Worm (Caenorhabditis elegans) whole organism, young adult: ENCODE data around the gene aptf-4.

ENCODE experiments used
- B0336.3 ChIP-seq: fragments of 200-800 bp; sonication (Bioruptor generic); IDR thresholded peaks from 2 replicates; pipeline ENCODE4 v1.3.6; 2022; ENCODE audit warnings: missing genetic modification characterization, missing compliant biosample characterization
- F33H1.4 ChIP-seq: fragments of 200-800 bp; sonication (Bioruptor generic); IDR thresholded peaks from 2 replicates; pipeline ENCODE4 v1.3.6; 2022; ENCODE audit warnings: missing genetic modification reagents, missing genetic modification characterization, missing compliant biosample characterization
- K12H6.12 ChIP-seq: fragments of 200-800 bp; sonication (Bioruptor generic); optimal IDR thresholded peaks from 2 replicates; lab custom pipeline; 2018; ENCODE audit warnings: mild to moderate bottlenecking, missing genetic modification characterization, missing compliant biosample characterization
- Y53F4B.3 ChIP-seq: fragments of 200-800 bp; sonication (Bioruptor generic); IDR thresholded peaks from 2 replicates; pipeline ENCODE4 v1.3.6; 2022; ENCODE audit warnings: missing genetic modification reagents, missing genetic modification characterization, missing compliant biosample characterization
- Y53G8AR.9 ChIP-seq: fragments of 200-800 bp; sonication (Bioruptor generic); conservative IDR thresholded peaks from 2 replicates; pipeline ENCODE4 v1.3.6; 2022; ENCODE audit warnings: missing genetic modification reagents, missing genetic modification characterization, missing compliant biosample characterization
- attf-5 ChIP-seq: fragments of 200-800 bp; sonication (Bioruptor generic); optimal IDR thresholded peaks from 2 replicates; lab custom pipeline; 2018; ENCODE audit warnings: mild to moderate bottlenecking, missing genetic modification characterization, missing compliant biosample characterization
- bed-2 ChIP-seq: fragments of 200-800 bp; sonication (Bioruptor generic); IDR thresholded peaks from 2 replicates; pipeline ENCODE4 v1.3.6; 2022; ENCODE audit warnings: missing genetic modification reagents, missing genetic modification characterization, missing compliant biosample characterization
- ccch-3 ChIP-seq: fragments of 200-800 bp; sonication (Bioruptor generic); optimal IDR thresholded peaks from 2 replicates; lab custom pipeline; 2018; ENCODE audit warnings: mild to moderate bottlenecking, missing genetic modification characterization, missing compliant biosample characterization
- cebp-1 ChIP-seq, 2 experiments: fragments of 200-800 bp in 1 of 2; sonication (Bioruptor generic) in 1 of 2; sonication (generic microtip) in 1 of 2; IDR thresholded peaks in 1 of 2; optimal IDR thresholded peaks in 1 of 2; 2 replicates each; pipeline versions ENCODE4 v1.3.6 to Lab custom; 2017 to 2022; ENCODE audit warnings: missing compliant biosample characterization in 2 of 2, missing genetic modification characterization in 2 of 2, mild to moderate bottlenecking in 1 of 2, missing genetic modification reagents in 1 of 2, moderate library complexity in 1 of 2
- dox-1 ChIP-seq: fragments of 200-800 bp; sonication (Bioruptor generic); IDR thresholded peaks from 2 replicates; pipeline ENCODE4 v1.3.6; 2022; ENCODE audit warnings: missing genetic modification reagents, missing genetic modification characterization, missing compliant biosample characterization
- dpff-1 ChIP-seq: sonication (generic microtip); optimal IDR thresholded peaks from 2 replicates; lab custom pipeline; 2017; ENCODE audit warnings: mild to moderate bottlenecking, missing genetic modification characterization, missing compliant biosample characterization
- efl-1 ChIP-seq: fragments of 150-350 bp; optimal IDR thresholded peaks from 2 replicates; lab custom pipeline; 2014; ENCODE audit warnings: missing biosample characterization, missing genetic modification reagents, missing genetic modification characterization
- egrh-3 ChIP-seq: fragments of 200-800 bp; sonication (Bioruptor generic); IDR thresholded peaks from 2 replicates; pipeline ENCODE4 v1.3.6; 2022; ENCODE audit warnings: missing genetic modification reagents, missing genetic modification characterization, missing compliant biosample characterization
- ekl-4 ChIP-seq: fragments of 200-800 bp; sonication (Bioruptor generic); IDR thresholded peaks from 2 replicates; pipeline ENCODE4 v1.3.6; 2022; ENCODE audit warnings: missing genetic modification reagents, missing genetic modification characterization, missing compliant biosample characterization
- gei-17 ChIP-seq: fragments of 200-800 bp; sonication (Bioruptor generic); optimal IDR thresholded peaks from 2 replicates; lab custom pipeline; 2018; ENCODE audit warnings: mild to moderate bottlenecking, missing genetic modification characterization, missing compliant biosample characterization
- him-1 ChIP-seq: sonication (generic microtip); optimal IDR thresholded peaks from 2 replicates; lab custom pipeline; 2016; ENCODE audit warnings: missing genotype, missing genetic modification reagents, missing genetic modification characterization, missing compliant biosample characterization
- hmg-1.2 ChIP-seq: fragments of 200-800 bp; sonication (Bioruptor generic); IDR thresholded peaks from 2 replicates; pipeline ENCODE4 v1.3.6; 2022; ENCODE audit warnings: missing genetic modification reagents, missing genetic modification characterization, missing compliant biosample characterization
- hmg-20 ChIP-seq: fragments of 200-800 bp; sonication (Bioruptor generic); IDR thresholded peaks from 2 replicates; pipeline ENCODE4 v1.3.6; 2022; ENCODE audit warnings: missing genetic modification reagents, missing genetic modification characterization, missing compliant biosample characterization
- lin-35 ChIP-seq, 3 experiments: fragments of 150-350 bp in 2 of 3; sonication (generic microtip) in 1 of 3; optimal IDR thresholded peaks; 2 replicates each; lab custom pipeline; 2014 to 2018; ENCODE audit warnings: missing biosample characterization in 3 of 3, missing genetic modification characterization in 3 of 3, missing genetic modification reagents in 3 of 3
- lin-54 ChIP-seq: fragments of 200-800 bp; sonication (Bioruptor generic); optimal IDR thresholded peaks from 2 replicates; lab custom pipeline; 2018; ENCODE audit warnings: mild to moderate bottlenecking, missing genetic modification characterization, missing compliant biosample characterization
- lir-1 ChIP-seq: fragments of 200-800 bp; sonication (Bioruptor generic); conservative IDR thresholded peaks from 2 replicates; pipeline ENCODE4 v1.3.6; 2022; ENCODE audit warnings: missing genetic modification reagents, missing genetic modification characterization, missing compliant biosample characterization
- madf-3 ChIP-seq: fragments of 200-800 bp; sonication (Bioruptor generic); IDR thresholded peaks from 2 replicates; pipeline ENCODE4 v1.3.6; 2022; ENCODE audit warnings: missing genetic modification reagents, missing genetic modification characterization, missing compliant biosample characterization
- madf-6 ChIP-seq: fragments of 200-800 bp; sonication (Bioruptor generic); IDR thresholded peaks from 2 replicates; pipeline ENCODE4 v1.3.6; 2022; ENCODE audit warnings: missing genetic modification reagents, missing genetic modification characterization, missing compliant biosample characterization
- nfya-2 ChIP-seq: fragments of 200-800 bp; sonication (Bioruptor generic); IDR thresholded peaks from 2 replicates; pipeline ENCODE4 v1.3.6; 2022; ENCODE audit warnings: missing genetic modification reagents, missing genetic modification characterization, missing compliant biosample characterization
- pbrm-1 ChIP-seq: fragments of 200-800 bp; sonication (Bioruptor generic); IDR thresholded peaks from 2 replicates; pipeline ENCODE4 v1.3.6; 2022; ENCODE audit warnings: missing genetic modification reagents, missing genetic modification characterization, missing compliant biosample characterization
- pha-4 ChIP-seq: fragments of 150-350 bp; sonication (generic microtip); optimal IDR thresholded peaks from 2 replicates; lab custom pipeline; 2014; ENCODE audit warnings: missing biosample characterization, missing genetic modification reagents, missing genetic modification characterization
- rcor-1 ChIP-seq: fragments of 200-800 bp; sonication (Bioruptor generic); IDR thresholded peaks from 2 replicates; pipeline ENCODE4 v1.3.6; 2022; ENCODE audit warnings: missing genetic modification reagents, missing genetic modification characterization, missing compliant biosample characterization
- snpc-1.1 ChIP-seq: sonication (generic microtip); optimal IDR thresholded peaks from 2 replicates; lab custom pipeline; 2017; ENCODE audit warnings: missing genetic modification characterization, mild to moderate bottlenecking, missing compliant biosample characterization, antibody characterized with exemption, moderate library complexity, missing genotype, missing genetic modification reagents; ENCODE audit not compliant: insufficient read depth
- somi-1 ChIP-seq: fragments of 200-800 bp; sonication (Bioruptor generic); optimal IDR thresholded peaks from 2 replicates; lab custom pipeline; 2018; ENCODE audit warnings: mild to moderate bottlenecking, missing genetic modification characterization, missing compliant biosample characterization
- tbp1 ChIP-seq: fragments of 200-800 bp; sonication (Bioruptor generic); optimal IDR thresholded peaks from 2 replicates; lab custom pipeline; 2018; ENCODE audit warnings: mild to moderate bottlenecking, missing genetic modification characterization, missing compliant biosample characterization
- zim-3 ChIP-seq: sonication (generic microtip); optimal IDR thresholded peaks from 2 replicates; lab custom pipeline; 2017; ENCODE audit warnings: mild to moderate bottlenecking, missing genetic modification characterization, moderate library complexity, missing compliant biosample characterization
- ztf-22 ChIP-seq: fragments of 200-800 bp; sonication (Bioruptor generic); optimal IDR thresholded peaks from 2 replicates; lab custom pipeline; 2018; ENCODE audit warnings: mild to moderate bottlenecking, missing genetic modification characterization, moderate library complexity, missing compliant biosample characterization
- ztf-28 ChIP-seq: fragments of 200-800 bp; sonication (Bioruptor generic); IDR thresholded peaks from 2 replicates; pipeline ENCODE4 v1.3.6; 2022; ENCODE audit warnings: missing genetic modification reagents, missing genetic modification characterization, missing compliant biosample characterization
- ztf-3 ChIP-seq: fragments of 200-800 bp; sonication (Bioruptor generic); optimal IDR thresholded peaks from 2 replicates; lab custom pipeline; 2018; ENCODE audit warnings: mild to moderate bottlenecking, missing genetic modification characterization, missing compliant biosample characterization
- ztf-6 ChIP-seq: fragments of 200-800 bp; sonication (Bioruptor generic); IDR thresholded peaks from 2 replicates; pipeline ENCODE4 v1.3.6; 2022; ENCODE audit warnings: missing genetic modification reagents, missing genetic modification characterization, missing compliant biosample characterization

Gene aptf-4

ce11 chrII:8583035-8583434 is 7.7 kb upstream of the aptf-4 start (continued):
- TF ChIP-seq attf-5 (GFP tag; lab: Kevin White, UChicago), result no peak
- no peak for TF ChIP-seq ztf-3
- no peak for TF ChIP-seq tbp1
- TF ChIP-seq K12H6.12 (tag; lab: Kevin White, UChicago), result no peak
- no peak for TF ChIP-seq zim-3 (tag; lab: Kevin White, UChicago)
- no peak for TF ChIP-seq ztf-6 (GFP tag; lab: Robert Waterston, UW)
- TF ChIP-seq lir-1 (GFP tag; lab: Robert Waterston, UW), result no peak
- no peak for TF ChIP-seq madf-3 (GFP tag; lab: Robert Waterston, UW)
- TF ChIP-seq him-1 (tag; lab: Kevin White, UChicago), result no peak
- TF ChIP-seq madf-6 (GFP tag; lab: Robert Waterston, UW), result 0 out of 2 replicates have a peak, but pooled peaks have one; percentile 24
- TF ChIP-seq Y53G8AR.9 (GFP tag; lab: Robert Waterston, UW), result no peak
- TF ChIP-seq dpff-1 (tag; lab: Kevin White, UChicago), result no peak
- no peak for TF ChIP-seq pha-4

DNA sequence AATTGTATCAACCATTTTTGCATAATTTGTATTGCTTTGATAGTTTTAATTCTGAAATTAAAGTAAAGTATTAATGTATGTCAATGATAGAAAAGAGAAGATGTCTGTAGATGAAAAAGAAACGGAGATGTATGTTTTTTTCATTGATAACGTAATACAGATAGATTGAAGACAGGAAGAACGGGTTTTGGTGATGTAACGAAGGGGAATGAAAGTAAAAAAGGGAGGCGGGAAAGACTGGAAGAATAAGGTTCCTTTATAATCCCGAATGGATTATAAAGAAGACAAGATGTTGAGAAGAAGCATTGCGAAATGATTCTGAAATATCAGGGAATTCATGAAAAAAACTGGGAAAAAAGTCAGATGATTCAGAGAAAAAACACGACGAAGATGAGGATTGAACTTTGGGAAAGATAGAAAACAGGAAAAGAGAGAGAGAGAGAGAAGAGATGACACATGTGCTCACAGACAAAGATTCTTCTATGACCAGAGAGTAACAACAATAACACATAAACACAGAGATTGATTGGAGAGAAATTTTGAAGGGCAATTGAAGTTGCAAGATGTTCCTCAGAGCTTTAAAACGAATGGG is 5.7 kb upstream of the aptf-4 start, which contains the start of gene F54C9.11:
TSS of gene F54C9.11 (minus strand) at position 51 of the 592 bp plus-strand sequence.
- TF ChIP-seq cebp-1 (GFP tag; IDR thresholded peaks at IDR 0.05; lab: Robert Waterston, UW), result peak; percentile 41; the same call in 1 of the 2 replicates
- TF ChIP-seq cebp-1 (tag; optimal IDR thresholded peaks at IDR 0.05; lab: Kevin White, UChicago), result peak; percentile 87
- peak; percentile 35 for TF ChIP-seq somi-1 (GFP tag; lab: Kevin White, UChicago)
- no peak for TF ChIP-seq pbrm-1 (GFP tag; lab: Robert Waterston, UW)
- TF ChIP-seq lin-35 (GFP tag; optimal IDR thresholded peaks at IDR 0.05; lab: Kevin White, UChicago), result peak in 1 of 3 experiments; percentile 20

- TF ChIP-seq snpc-1.1 (no peak), ztf-22 (GFP tag; lab: Kevin White, UChicago) (no peak), madf-3 (GFP tag; lab: Robert Waterston, UW) (no peak), B0336.3 (GFP tag; lab: Robert Waterston, UW) (no peak), ztf-3 (no peak), rcor-1 (GFP tag; lab: Robert Waterston, UW) (no peak), ccch-3 (GFP tag; lab: Kevin White, UChicago) (no peak), F33H1.4 (GFP tag; lab: Robert Waterston, UW) (no peak), bed-2 (GFP tag; lab: Robert Waterston, UW) (no peak), nfya-2 (GFP tag; lab: Robert Waterston, UW) (no peak), efl-1 (GFP tag; lab: Kevin White, UChicago) (no peak), egrh-3 (no peak), ztf-28 (no peak), ekl-4 (GFP tag; lab: Robert Waterston, UW) (no peak), tbp1 (no peak)
- TF ChIP-seq, all 124 proteins: peak for 0
These were observed 4.9 kb upstream of the aptf-4 start for ce11 chrII:8585921-8586320.

DNA sequence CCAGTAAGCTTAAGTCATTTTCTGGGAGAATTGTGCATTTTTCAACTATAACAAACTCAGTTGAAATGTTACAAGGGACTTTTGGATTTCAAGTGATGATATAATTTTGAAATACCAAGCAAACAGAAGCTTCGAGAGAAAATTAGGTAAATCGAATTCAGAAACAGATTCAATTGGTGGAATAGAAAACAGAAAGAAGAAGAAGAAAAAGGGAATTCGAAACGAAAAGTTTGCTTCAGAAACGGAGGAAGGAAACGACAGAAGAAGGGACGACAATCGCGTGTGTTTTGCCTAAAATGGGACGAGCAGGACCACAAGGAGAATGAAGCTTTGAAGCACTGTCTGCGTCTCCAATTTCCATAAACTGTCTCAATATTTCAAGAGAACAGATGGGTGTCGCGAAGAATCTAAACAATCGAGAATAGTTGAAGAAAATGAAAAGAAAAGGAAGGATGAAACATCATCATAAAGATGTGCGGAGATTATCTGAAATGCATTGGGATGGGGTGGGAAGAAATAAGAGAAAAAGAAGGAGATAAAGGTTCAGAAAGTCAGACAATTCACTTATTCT is 3.0 kb upstream of the aptf-4 start:
- TF ChIP-seq gei-17 (GFP tag; lab: Kevin White, UChicago) (no peak), hmg-20 (no peak), dox-1 (GFP tag; lab: Robert Waterston, UW) (no peak), hmg-1.2 (GFP tag; lab: Robert Waterston, UW) (peak; percentile 39; the same call in 1 of the 2 replicates), lin-54 (no peak), Y53F4B.3 (GFP tag; lab: Robert Waterston, UW) (no peak)
